Fruit fly (Drosophila melanogaster): ENCODE data around the gene Crag.

Crag gene

DNA sequence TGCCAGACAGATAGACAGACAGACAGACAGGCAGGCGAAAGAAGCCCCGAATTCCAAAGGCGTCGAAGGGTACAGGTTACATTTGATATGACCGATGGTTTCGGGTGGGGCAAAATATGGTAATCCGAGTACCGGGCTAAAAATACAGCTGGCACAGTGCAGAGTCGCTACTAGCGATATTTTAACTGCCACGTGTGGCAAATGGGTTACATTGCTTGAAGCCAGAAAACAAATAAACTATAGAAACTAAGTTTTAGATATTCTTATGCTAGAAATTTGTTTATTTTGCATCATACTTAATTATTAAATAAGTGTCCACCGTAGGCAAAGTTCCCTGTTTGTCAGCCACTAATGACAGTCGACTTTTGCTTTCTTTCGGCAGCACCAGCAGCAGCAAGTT, 8.7 kb upstream of the Crag start (continued):
- TF ChIP-seq CG3847 (GFP tag; IDR thresholded peaks at IDR 0.05) = no peak
- no peak for TF ChIP-seq run (tag; optimal IDR thresholded peaks at IDR 0.05)
- TF ChIP-seq tap (tag; optimal IDR thresholded peaks at IDR 0.05) = no peak
- TF ChIP-seq vvl (GFP tag; IDR thresholded peaks at IDR 0.05) = peak; percentile 51; the same call in 1 of the 2 replicates
- TF ChIP-seq sima (GFP tag; optimal IDR thresholded peaks at IDR 0.05) = no peak
- TF ChIP-seq insv (GFP tag; optimal IDR thresholded peaks at IDR 0.05) = no peak
- TF ChIP-seq crol (GFP tag; IDR thresholded peaks at IDR 0.05) = no peak
- peak; percentile 60; the same call in 2 of the 3 replicates for TF ChIP-seq dysf (GFP tag; IDR thresholded peaks at IDR 0.05)
- no peak for TF ChIP-seq CG15514 (GFP tag; optimal IDR thresholded peaks at IDR 0.05)
- no peak for TF ChIP-seq exex (tag; optimal IDR thresholded peaks at IDR 0.05)
- no peak for TF ChIP-seq Atf-2 (GFP tag; optimal IDR thresholded peaks at IDR 0.05)
- TF ChIP-seq CG11504 (tag; optimal IDR thresholded peaks at IDR 0.05) = no peak
- TF ChIP-seq ken (GFP tag; IDR thresholded peaks at IDR 0.05) = no peak
- TF ChIP-seq dmrt99B (tag; optimal IDR thresholded peaks at IDR 0.05) = peak; percentile 16
- no peak for TF ChIP-seq tx (GFP tag; optimal IDR thresholded peaks at IDR 0.05)
- no peak for TF ChIP-seq dati (GFP tag; IDR thresholded peaks at IDR 0.05)
- TF ChIP-seq D19B (GFP tag; optimal IDR thresholded peaks at IDR 0.05) = no peak
- no peak for TF ChIP-seq Hmx (GFP tag; optimal IDR thresholded peaks at IDR 0.05)
- TF ChIP-seq pum (GFP tag; optimal IDR thresholded peaks at IDR 0.05) = no peak
- no peak for TF ChIP-seq kay (GFP tag; optimal IDR thresholded peaks at IDR 0.05)
- no peak for TF ChIP-seq CG10431 (GFP tag; optimal IDR thresholded peaks at IDR 0.05)
- no peak for TF ChIP-seq jigr1 (GFP tag; IDR thresholded peaks at IDR 0.05)
- no peak for TF ChIP-seq dmrt11E (tag; optimal IDR thresholded peaks at IDR 0.05)
- no peak for TF ChIP-seq CG4404 (GFP tag; IDR thresholded peaks at IDR 0.05)
- TF ChIP-seq CG6272 (GFP tag; IDR thresholded peaks at IDR 0.05) = no peak
- no peak for TF ChIP-seq al (GFP tag; IDR thresholded peaks at IDR 0.05)
- TF ChIP-seq p53 (GFP tag; optimal IDR thresholded peaks at IDR 0.05) = no peak
- no peak for TF ChIP-seq lola (GFP tag; optimal IDR thresholded peaks at IDR 0.05)
- no peak for TF ChIP-seq Nf-YA (GFP tag; IDR thresholded peaks at IDR 0.05)
- TF ChIP-seq Bdp1 (GFP tag; optimal IDR thresholded peaks at IDR 0.05) = no peak
- 0 out of 2 replicates have a peak, but pooled peaks have one; percentile 9 for TF ChIP-seq HLH3B (GFP tag; IDR thresholded peaks at IDR 0.05)
- no peak for TF ChIP-seq Elba2 (GFP tag; optimal IDR thresholded peaks at IDR 0.05)
- TF ChIP-seq CG15269 (tag; optimal IDR thresholded peaks at IDR 0.05) = peak; percentile 32
- peak; percentile 30; the same call in 1 of the 2 replicates for TF ChIP-seq Ptx1 (GFP tag; IDR thresholded peaks at IDR 0.05)
- no peak for TF ChIP-seq B-H2 (GFP tag; optimal IDR thresholded peaks at IDR 0.05)
- no peak for TF ChIP-seq Asciz (GFP tag; optimal IDR thresholded peaks at IDR 0.05)
- TF ChIP-seq CG4360 (GFP tag; IDR thresholded peaks at IDR 0.05) = no peak
- TF ChIP-seq CHES-1-like (GFP tag; optimal IDR thresholded peaks at IDR 0.05) = no peak
- TF ChIP-seq CG10543 (GFP tag; optimal IDR thresholded peaks at IDR 0.05) = peak; percentile 30
- TF ChIP-seq CG31365 (tag; optimal IDR thresholded peaks at IDR 0.05) = no peak
- no peak for TF ChIP-seq CG6175 (GFP tag; IDR thresholded peaks at IDR 0.05)
- peak; percentile 24 for TF ChIP-seq PHDP (tag; optimal IDR thresholded peaks at IDR 0.05)
- no peak for TF ChIP-seq Doc3 (GFP tag; IDR thresholded peaks at IDR 0.05; ENCODE audit: partially characterized antibody)
- TF ChIP-seq HLH54F (GFP tag; optimal IDR thresholded peaks at IDR 0.05) = peak; percentile 9
- TF ChIP-seq H2.0 (GFP tag; IDR thresholded peaks at IDR 0.05) = 0 out of 2 replicates have a peak, but pooled peaks have one; percentile 8
- no peak for TF ChIP-seq sens-2 (GFP tag; IDR thresholded peaks at IDR 0.05)
- TF ChIP-seq CG2678 (tag; optimal IDR thresholded peaks at IDR 0.05) = peak; percentile 36
- TF ChIP-seq CG1233 (GFP tag; optimal IDR thresholded peaks at IDR 0.05) = no peak
- TF ChIP-seq gem (tag; optimal IDR thresholded peaks at IDR 0.05) = peak; percentile 47
- TF ChIP-seq peb (GFP tag; IDR thresholded peaks at IDR 0.05) = no peak
- no peak for TF ChIP-seq CG4820 (GFP tag; optimal IDR thresholded peaks at IDR 0.05)
- TF ChIP-seq Fer1 (GFP tag; optimal IDR thresholded peaks at IDR 0.05) = peak; percentile 24

All from whole organism, embryonic.